Fruit fly (Drosophila melanogaster) whole organism, pupa: ENCODE data around the gene CG15170.

Experiments
- CG10348 ChIP-seq: fragments of 200-800 bp; sonication (Bioruptor generic); IDR thresholded peaks from 2 replicates; pipeline ENCODE4 v1.3.6; 2022; ENCODE audit warnings: missing biosample characterization, missing genetic modification characterization
- CG12605 ChIP-seq: fragments of 200-800 bp; sonication (Bioruptor generic); IDR thresholded peaks from 2 replicates; pipeline ENCODE4 v1.3.6; 2022; ENCODE audit warnings: missing biosample characterization, missing genetic modification characterization
- CG13204 ChIP-seq: fragments of 200-800 bp; sonication (Bioruptor generic); optimal IDR thresholded peaks from 2 replicates; lab custom pipeline; 2018; ENCODE audit warnings: missing biosample characterization, mild to moderate bottlenecking, missing genetic modification characterization, moderate library complexity
- CG14655 ChIP-seq: fragments of 200-800 bp; sonication (Bioruptor generic); optimal IDR thresholded peaks from 3 replicates; lab custom pipeline; 2017; ENCODE audit warnings: mild to moderate bottlenecking, missing biosample characterization, missing genetic modification reagents, missing genetic modification characterization
- CG15710 ChIP-seq: fragments of 200-800 bp; sonication (Bioruptor generic); optimal IDR thresholded peaks from 2 replicates; lab custom pipeline; 2018; ENCODE audit warnings: missing biosample characterization, mild to moderate bottlenecking, missing genetic modification characterization, moderate library complexity
- CG17806 ChIP-seq: fragments of 200-800 bp; sonication (Bioruptor generic); optimal IDR thresholded peaks from 2 replicates; lab custom pipeline; 2018; ENCODE audit warnings: missing biosample characterization, mild to moderate bottlenecking, missing genetic modification characterization, moderate library complexity
- CG32121 ChIP-seq: fragments of 200-800 bp; sonication (Bioruptor generic); IDR thresholded peaks from 2 replicates; pipeline ENCODE4 v1.3.6; 2022; ENCODE audit warnings: missing biosample characterization, missing genetic modification characterization
- CG34367 ChIP-seq: fragments of 200-800 bp; sonication (Bioruptor generic); optimal IDR thresholded peaks from 2 replicates; lab custom pipeline; 2018; ENCODE audit warnings: missing biosample characterization, mild to moderate bottlenecking, missing genetic modification characterization
- CG4496 ChIP-seq: fragments of 200-800 bp; sonication (Bioruptor generic); IDR thresholded peaks from 3 replicates; pipeline ENCODE4 v1.3.6; 2022; ENCODE audit warnings: missing biosample characterization, missing genetic modification characterization
- CG8159 ChIP-seq: fragments of 200-800 bp; sonication (Bioruptor generic); optimal IDR thresholded peaks from 3 replicates; lab custom pipeline; 2018; ENCODE audit warnings: missing biosample characterization, mild to moderate bottlenecking, missing genetic modification characterization, moderate library complexity
- CG8301 ChIP-seq: fragments of 200-800 bp; sonication (Bioruptor generic); optimal IDR thresholded peaks from 2 replicates; lab custom pipeline; 2018; ENCODE audit warnings: missing biosample characterization, mild to moderate bottlenecking, missing genetic modification characterization
- CG9948 ChIP-seq: fragments of 200-800 bp; sonication (Bioruptor generic); optimal IDR thresholded peaks from 2 replicates; lab custom pipeline; 2018; ENCODE audit warnings: missing biosample characterization, mild to moderate bottlenecking, missing genetic modification characterization, moderate library complexity
- D1 ChIP-seq: fragments of 200-800 bp; sonication (Bioruptor generic); optimal IDR thresholded peaks from 2 replicates; lab custom pipeline; 2018; ENCODE audit warnings: missing biosample characterization, mild to moderate bottlenecking, missing genetic modification characterization, moderate library complexity
- EcR ChIP-seq: fragments of 200-800 bp; sonication (Bioruptor generic); optimal IDR thresholded peaks from 3 replicates; lab custom pipeline; 2019; ENCODE audit warnings: missing biosample characterization, missing genetic modification characterization, mild to moderate bottlenecking, moderate library complexity, missing genetic modification reagents
- Ets98B ChIP-seq: fragments of 200-800 bp; sonication (Bioruptor generic); IDR thresholded peaks from 2 replicates; pipeline ENCODE4 v1.3.6; 2022; ENCODE audit warnings: missing biosample characterization, missing genetic modification characterization
- Pif1A ChIP-seq: fragments of 200-800 bp; sonication (Bioruptor generic); optimal IDR thresholded peaks from 3 replicates; lab custom pipeline; 2016; ENCODE audit warnings: missing biosample characterization, missing genetic modification characterization
- Pif1B ChIP-seq: fragments of 200-800 bp; sonication (Bioruptor generic); optimal IDR thresholded peaks from 3 replicates; lab custom pipeline; 2016; ENCODE audit warnings: missing biosample characterization, missing genetic modification characterization
- Snoo ChIP-seq: fragments of 200-800 bp; sonication (Bioruptor generic); optimal IDR thresholded peaks from 3 replicates; lab custom pipeline; 2017; ENCODE audit warnings: missing biosample characterization, mild to moderate bottlenecking, missing genetic modification characterization, inconsistent platforms
- fd96Ca ChIP-seq: fragments of 200-800 bp; sonication (Bioruptor generic); IDR thresholded peaks from 3 replicates; pipeline ENCODE4 v1.3.6; 2022; ENCODE audit warnings: missing biosample characterization, missing genetic modification characterization
- gl ChIP-seq: fragments of 200-800 bp; sonication (Bioruptor generic); optimal IDR thresholded peaks from 2 replicates; lab custom pipeline; 2018; ENCODE audit warnings: missing biosample characterization, mild to moderate bottlenecking, missing genetic modification characterization
- rn ChIP-seq: fragments of 200-800 bp; sonication (Bioruptor generic); IDR thresholded peaks from 2 replicates; pipeline ENCODE4 v1.3.6; 2022; ENCODE audit warnings: missing biosample characterization, missing genetic modification characterization

CG15170 gene

dm6 chr2L:18945765-18946552 is 44.1 kb downstream of the CG15170 start, which contains the start of gene CG46304:
TSS of gene CG46304 (plus strand) at chr2L:18946305.
- TF ChIP-seq CG13204: no peak
- TF ChIP-seq CG15710 (tag; lab: Kevin White, UChicago): peak; percentile 48
- TF ChIP-seq fd96Ca (GFP tag; lab: Robert Waterston, UW): no peak
- TF ChIP-seq CG8159 (tag; lab: Kevin White, UChicago): peak; percentile 65
- TF ChIP-seq EcR (GFP tag; lab: Kevin White, UChicago): peak; percentile 89
- peak; percentile 1 for TF ChIP-seq CG34367 (tag; lab: Kevin White, UChicago)
- TF ChIP-seq CG14655 (GFP tag; lab: Kevin White, UChicago): peak; percentile 67
- peak; percentile 38 for TF ChIP-seq CG17806 (tag; lab: Kevin White, UChicago)
- peak; percentile 39; the same call in 2 of the 3 replicates for TF ChIP-seq CG4496 (GFP tag; lab: Robert Waterston, UW)
- peak; percentile 40 for TF ChIP-seq CG8301
- no peak for TF ChIP-seq CG12605 (GFP tag; lab: Robert Waterston, UW)
- peak; percentile 59 for TF ChIP-seq CG9948
- no peak for TF ChIP-seq D1 (tag; lab: Kevin White, UChicago)

dm6 chr2L:18944175-18945012 is 45.6 kb downstream of the CG15170 start:
- TF ChIP-seq EcR (GFP tag; lab: Kevin White, UChicago) (peak; percentile 95), CG10348 (GFP tag; lab: Robert Waterston, UW) (no peak), CG8301 (no peak), rn (GFP tag; lab: Robert Waterston, UW) (no peak), CG13204 (peak; percentile 55), Ets98B (GFP tag; lab: Robert Waterston, UW) (no peak), CG4496 (GFP tag; lab: Robert Waterston, UW) (no peak), CG15710 (tag; lab: Kevin White, UChicago) (no peak), fd96Ca (GFP tag; lab: Robert Waterston, UW) (no peak), Pif1A (GFP tag; lab: Kevin White, UChicago) (no peak), CG17806 (tag; lab: Kevin White, UChicago) (no peak), Snoo (no peak)

dm6 chr2L:18943797-18944174 is 46.2 kb downstream of the CG15170 start, which contains the start of gene ssp3:
TSS of gene ssp3 (minus strand) at chr2L:18943960.
- no peak for TF ChIP-seq CG32121 (GFP tag; lab: Robert Waterston, UW)
- TF ChIP-seq Pif1B (GFP tag; lab: Kevin White, UChicago): no peak
- no peak for TF ChIP-seq CG34367 (tag; lab: Kevin White, UChicago)
- no peak for TF ChIP-seq CG17806 (tag; lab: Kevin White, UChicago)
- no peak for TF ChIP-seq CG8159 (tag; lab: Kevin White, UChicago)

DNA sequence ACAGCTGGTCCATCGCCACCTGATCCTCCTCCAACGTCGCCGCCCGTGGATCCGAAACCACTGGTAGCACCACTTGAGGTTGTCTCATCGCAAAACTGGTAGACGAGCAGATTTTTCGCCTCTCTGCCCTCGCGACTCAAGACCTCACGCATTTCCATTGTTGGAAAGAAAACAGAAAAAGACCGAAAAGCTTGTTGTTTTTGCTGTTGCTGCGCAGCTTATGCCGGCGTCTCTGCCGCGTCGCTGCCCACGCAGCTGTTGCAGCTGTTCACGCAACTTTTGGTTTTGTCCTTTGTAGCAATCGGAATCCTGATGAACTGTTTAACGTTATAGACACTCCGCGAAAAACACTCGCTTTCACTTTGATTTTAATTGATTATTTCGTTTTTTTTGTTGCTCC is 46.7 kb downstream of the CG15170 start:
- TF ChIP-seq CG13204 (peak; percentile 56), Pif1A (GFP tag; lab: Kevin White, UChicago) (no peak), gl (tag; lab: Kevin White, UChicago) (peak; percentile 29), CG9948 (no peak), EcR (GFP tag; lab: Kevin White, UChicago) (peak; percentile 2)
